Worm (Caenorhabditis elegans) whole organism, midembryonic: Measurements from ENCODE around the gene C40H1.7.

Experiments
- flt-1 ChIP-seq: fragments of 200-800 bp; sonication (Bioruptor generic); IDR thresholded peaks from 2 replicates; pipeline ENCODE4 v1.3.6; 2022; ENCODE audit warnings: missing genetic modification characterization, missing compliant biosample characterization
- ref-1 ChIP-seq: fragments of 200-800 bp; sonication (Bioruptor generic); conservative IDR thresholded peaks from 2 replicates; pipeline ENCODE4 v1.3.6; 2022; ENCODE audit warnings: missing genetic modification reagents, missing genetic modification characterization, missing compliant biosample characterization
- ztf-23 ChIP-seq: fragments of 200-800 bp; sonication (Bioruptor generic); IDR thresholded peaks from 2 replicates; pipeline ENCODE4 v1.3.6; 2022; ENCODE audit warnings: missing genetic modification reagents, missing genetic modification characterization, missing compliant biosample characterization
- ztf-29 ChIP-seq: fragments of 200-800 bp; sonication (Bioruptor generic); IDR thresholded peaks from 2 replicates; pipeline ENCODE4 v1.3.6; 2022; ENCODE audit warnings: missing genetic modification reagents, missing genetic modification characterization, missing compliant biosample characterization

DNA sequence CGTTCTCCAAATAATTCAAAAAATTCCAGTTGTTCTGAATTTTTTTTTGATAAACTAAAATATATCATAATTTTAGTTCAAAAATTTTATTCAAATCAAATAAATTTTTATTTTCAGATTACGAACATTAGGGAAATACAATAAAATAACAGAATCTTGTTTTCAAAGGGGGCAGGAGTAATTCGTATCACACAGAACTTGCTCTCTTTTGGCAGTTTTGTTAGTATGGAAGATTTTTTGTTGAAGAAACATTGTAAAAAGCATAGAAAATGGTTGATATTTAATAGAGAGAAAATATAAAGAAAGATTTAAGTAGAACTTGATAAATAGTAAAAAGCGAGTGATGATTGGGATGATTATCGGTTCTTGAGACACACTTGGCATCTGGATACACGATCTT lies 12.0 kb downstream of the C40H1.7 start:
- TF ChIP-seq flt-1 (GFP tag; lab: Robert Waterston, UW) = no peak
- no peak for TF ChIP-seq ztf-23 (GFP tag; lab: Robert Waterston, UW)
- TF ChIP-seq ztf-29 = no peak
- TF ChIP-seq ref-1 (GFP tag; lab: Robert Waterston, UW) = no peak
